Worm (Caenorhabditis elegans) whole organism, early embryonic: ENCODE measurements around the gene ttr-10.

ENCODE experiments used
- B0310.2 ChIP-seq: sonication (generic microtip); optimal IDR thresholded peaks from 2 replicates; lab custom pipeline; 2016; ENCODE audit warnings: mild to moderate bottlenecking, missing genetic modification characterization, missing compliant biosample characterization
- aly-1 ChIP-seq: sonication (generic microtip); optimal IDR thresholded peaks from 2 replicates; lab custom pipeline; 2016; ENCODE audit warnings: missing genetic modification characterization, missing compliant biosample characterization
- ama-1 ChIP-seq: fragments of 150-350 bp; optimal IDR thresholded peaks from 2 replicates; lab custom pipeline; 2014
- ceh-13 ChIP-seq: fragments of 200-800 bp; sonication (Bioruptor generic); optimal IDR thresholded peaks from 2 replicates; lab custom pipeline; 2018; ENCODE audit warnings: mild to moderate bottlenecking, missing genetic modification characterization, missing compliant biosample characterization
- ets-7 ChIP-seq: sonication (generic microtip); optimal IDR thresholded peaks from 2 replicates; lab custom pipeline; 2016; ENCODE audit warnings: missing genotype, missing genetic modification characterization, missing compliant biosample characterization
- sea-1 ChIP-seq: fragments of 200-800 bp; sonication (Bioruptor generic); conservative IDR thresholded peaks from 2 replicates; pipeline ENCODE4 v1.3.6; 2022; ENCODE audit warnings: missing genetic modification characterization, missing compliant biosample characterization
- tbx-11 ChIP-seq: fragments of 200-800 bp; sonication (Bioruptor generic); IDR thresholded peaks from 2 replicates; pipeline ENCODE4 v1.3.6; 2022; ENCODE audit warnings: missing genetic modification characterization, missing compliant biosample characterization
- tbx-37 ChIP-seq: fragments of 200-800 bp; sonication (Bioruptor generic); conservative IDR thresholded peaks from 2 replicates; pipeline ENCODE4 v1.3.6; 2022; ENCODE audit warnings: missing genetic modification reagents, missing genetic modification characterization, missing compliant biosample characterization

- no peak for TF ChIP-seq tbx-37 (GFP tag; lab: Robert Waterston, UW)
- no peak for TF ChIP-seq sea-1 (GFP tag; lab: Robert Waterston, UW)
- TF ChIP-seq ceh-13: no peak
- no peak for TF ChIP-seq ama-1 (lab: Kevin White, UChicago)
- no peak for TF ChIP-seq B0310.2 (tag; lab: Kevin White, UChicago)
- TF ChIP-seq ets-7 (tag; lab: Kevin White, UChicago): no peak
- TF ChIP-seq aly-1: no peak
- TF ChIP-seq tbx-11 (GFP tag; lab: Robert Waterston, UW): no peak
Measured at ce11 chrV:7527153-7527552, 26.6 kb downstream of the ttr-10 start, which contains the start of gene C54F6.17.
